Fruit fly (Drosophila melanogaster): ENCODE measurements around the gene Rab19.

dm6 chr3L:8334338-8334737 lies 37.5 kb downstream of the Rab19 start:
- TF ChIP-seq tj (GFP tag; optimal IDR thresholded peaks at IDR 0.05) = no peak
- no peak for TF ChIP-seq CG7101 (tag; optimal IDR thresholded peaks at IDR 0.05)
- no peak for TF ChIP-seq CG12768 (GFP tag; optimal IDR thresholded peaks at IDR 0.05)
- no peak for TF ChIP-seq toe (GFP tag; optimal IDR thresholded peaks at IDR 0.05)
- no peak for TF ChIP-seq cnc (optimal IDR thresholded peaks at IDR 0.05)
- no peak for TF ChIP-seq Mnt (GFP tag; optimal IDR thresholded peaks at IDR 0.05)
- no peak for TF ChIP-seq CG11617 (GFP tag; optimal IDR thresholded peaks at IDR 0.05)
- no peak for TF ChIP-seq pad (GFP tag; optimal IDR thresholded peaks at IDR 0.05)
- TF ChIP-seq Clk (GFP tag; optimal IDR thresholded peaks at IDR 0.05) = no peak
